Fruit fly (Drosophila melanogaster) whole organism, prepupa: ENCODE measurements around the gene FER.
A peak's percentile ranks its signal among the peaks of the same experiment; 100 is the strongest.

Experiments
- CG1621 ChIP-seq: fragments of 200-800 bp; sonication (Bioruptor generic); optimal IDR thresholded peaks from 3 replicates; lab custom pipeline; 2018; ENCODE audit warnings: missing biosample characterization, mild to moderate bottlenecking, missing genetic modification characterization
- CG16779 ChIP-seq: fragments of 200-800 bp; sonication (Bioruptor generic); optimal IDR thresholded peaks from 3 replicates; lab custom pipeline; 2017; ENCODE audit warnings: missing biosample characterization, mild to moderate bottlenecking, missing genetic modification characterization
- Eip93F ChIP-seq: fragments of 200-800 bp; sonication (Bioruptor generic); optimal IDR thresholded peaks from 2 replicates; lab custom pipeline; 2016; ENCODE audit warnings: missing biosample characterization, mild to moderate bottlenecking, missing genetic modification characterization
- Hr4 ChIP-seq: fragments of 200-800 bp; sonication (Bioruptor generic); optimal IDR thresholded peaks from 3 replicates; lab custom pipeline; 2016; ENCODE audit warnings: missing biosample characterization, missing genetic modification characterization
- OdsH ChIP-seq: fragments of 200-800 bp; sonication (Bioruptor generic); optimal IDR thresholded peaks from 3 replicates; lab custom pipeline; 2016; ENCODE audit warnings: missing biosample characterization, missing genetic modification characterization

dm6 chr3R:9420439-9421234 is 26.3 kb upstream of the FER start:
- peak; percentile 56 for TF ChIP-seq OdsH
- TF ChIP-seq CG16779 (tag; lab: Kevin White, UChicago), result no peak
- TF ChIP-seq CG1621 (tag; lab: Kevin White, UChicago), result no peak
- no peak for TF ChIP-seq Eip93F
- TF ChIP-seq Hr4, result peak; percentile 68
